Fruit fly (Drosophila melanogaster) whole organism, embryonic: ENCODE data around the gene CG11085.
A peak's percentile ranks its signal among the peaks of the same experiment; 100 is the strongest.

Source experiments
- Antp ChIP-seq: fragments of 200-800 bp; sonication (Bioruptor generic); optimal IDR thresholded peaks from 3 replicates; lab custom pipeline; 2016; ENCODE audit warnings: missing biosample characterization, missing genetic modification characterization
- CG10147 ChIP-seq: fragments of 200-800 bp; sonication (Bioruptor generic); optimal IDR thresholded peaks from 2 replicates; lab custom pipeline; 2019; ENCODE audit warnings: missing biosample characterization, mild to moderate bottlenecking, missing genetic modification characterization, moderate library complexity
- CG10274 ChIP-seq: fragments of 200-800 bp; sonication (Bioruptor generic); optimal IDR thresholded peaks from 3 replicates; lab custom pipeline; 2017; ENCODE audit warnings: missing biosample characterization, mild to moderate bottlenecking, missing genetic modification characterization
- CG10543 ChIP-seq: fragments of 200-800 bp; sonication (Bioruptor generic); optimal IDR thresholded peaks from 3 replicates; lab custom pipeline; 2017; ENCODE audit warnings: missing biosample characterization, mild to moderate bottlenecking, missing genetic modification characterization, moderate library complexity
- CG11398 ChIP-seq: fragments of 200-800 bp; sonication (Bioruptor generic); optimal IDR thresholded peaks from 2 replicates; lab custom pipeline; 2016; ENCODE audit warnings: missing biosample characterization, missing genetic modification characterization
- CG12659 ChIP-seq: fragments of 200-800 bp; sonication (Bioruptor generic); optimal IDR thresholded peaks from 3 replicates; lab custom pipeline; 2017; ENCODE audit warnings: mild to moderate bottlenecking, missing biosample characterization, missing genetic modification reagents, missing genetic modification characterization
- CG14014 ChIP-seq: fragments of 200-800 bp; sonication (Bioruptor generic); IDR thresholded peaks from 2 replicates; pipeline ENCODE4 v1.3.6; 2022; ENCODE audit warnings: missing biosample characterization, missing genetic modification characterization
- CG14441 ChIP-seq: fragments of 200-800 bp; sonication (Bioruptor generic); IDR thresholded peaks from 2 replicates; pipeline ENCODE4 v1.3.6; 2022; ENCODE audit warnings: missing biosample characterization, missing genetic modification characterization
- CG1602 ChIP-seq: fragments of 200-800 bp; sonication (Bioruptor generic); optimal IDR thresholded peaks from 3 replicates; lab custom pipeline; 2016; ENCODE audit warnings: missing biosample characterization, missing genetic modification characterization
- CG1603 ChIP-seq: fragments of 200-800 bp; sonication (Bioruptor generic); optimal IDR thresholded peaks from 2 replicates; lab custom pipeline; 2019; ENCODE audit warnings: missing biosample characterization, mild to moderate bottlenecking, missing genetic modification characterization, moderate library complexity
- CG17186 ChIP-seq: fragments of 200-800 bp; sonication (Bioruptor generic); optimal IDR thresholded peaks from 3 replicates; lab custom pipeline; 2017; ENCODE audit warnings: missing biosample characterization, missing genetic modification reagents, missing genetic modification characterization
- CG17361 ChIP-seq: fragments of 200-800 bp; sonication (Bioruptor generic); IDR thresholded peaks from 3 replicates; pipeline ENCODE4 v1.3.6; 2022; ENCODE audit warnings: missing biosample characterization, missing genetic modification characterization
- CG17612 ChIP-seq: fragments of 200-800 bp; sonication (Bioruptor generic); IDR thresholded peaks from 2 replicates; pipeline ENCODE4 v1.3.6; 2022; ENCODE audit warnings: missing biosample characterization, missing genetic modification characterization
- CG18262 ChIP-seq: fragments of 200-800 bp; optimal IDR thresholded peaks from 3 replicates; lab custom pipeline; 2019; ENCODE audit warnings: missing biosample characterization, mild to moderate bottlenecking, missing genetic modification characterization, moderate library complexity
- CG18476 ChIP-seq: fragments of 200-800 bp; sonication (Bioruptor generic); optimal IDR thresholded peaks from 2 replicates; lab custom pipeline; 2016; ENCODE audit warnings: missing biosample characterization, mild to moderate bottlenecking, missing genetic modification characterization
- CG18764 ChIP-seq: fragments of 200-800 bp; sonication (Bioruptor generic); optimal IDR thresholded peaks from 3 replicates; lab custom pipeline; 2016; ENCODE audit warnings: missing biosample characterization, missing genetic modification characterization
- CG2875 ChIP-seq: fragments of 200-800 bp; sonication (Bioruptor generic); optimal IDR thresholded peaks from 2 replicates; lab custom pipeline; 2017; ENCODE audit warnings: missing biosample characterization, mild to moderate bottlenecking, missing genetic modification characterization, missing genetic modification reagents
- CG31224 ChIP-seq: fragments of 200-800 bp; sonication (Bioruptor generic); IDR thresholded peaks from 2 replicates; pipeline ENCODE4 v1.3.6; 2022; ENCODE audit warnings: missing biosample characterization, missing genetic modification characterization
- CG3163 ChIP-seq: fragments of 200-800 bp; sonication (Bioruptor generic); optimal IDR thresholded peaks from 3 replicates; lab custom pipeline; 2016; ENCODE audit warnings: missing biosample characterization, missing genetic modification characterization
- CG3847 ChIP-seq: fragments of 200-800 bp; sonication (Bioruptor generic); IDR thresholded peaks from 2 replicates; pipeline ENCODE4 v1.3.6; 2022; ENCODE audit warnings: missing biosample characterization, missing genetic modification characterization
- CG4820 ChIP-seq: fragments of 200-800 bp; sonication (Bioruptor generic); optimal IDR thresholded peaks from 3 replicates; lab custom pipeline; 2016; ENCODE audit warnings: missing biosample characterization, missing genetic modification characterization
- CG5180 ChIP-seq: fragments of 200-800 bp; sonication (Bioruptor generic); optimal IDR thresholded peaks from 3 replicates; lab custom pipeline; 2017; ENCODE audit warnings: missing biosample characterization, missing genetic modification characterization, mild to moderate bottlenecking, moderate library complexity, missing genetic modification reagents
- CG6175 ChIP-seq: fragments of 200-800 bp; sonication (Bioruptor generic); IDR thresholded peaks from 3 replicates; pipeline ENCODE4 v1.3.6; 2022; ENCODE audit warnings: missing biosample characterization, missing genetic modification characterization
- CG6791 ChIP-seq: fragments of 200-800 bp; sonication (Bioruptor generic); IDR thresholded peaks from 3 replicates; pipeline ENCODE4 v1.3.6; 2022; ENCODE audit warnings: missing biosample characterization, missing genetic modification characterization; ENCODE audit not compliant: partially characterized antibody
- CrebB ChIP-seq: fragments of 200-800 bp; sonication (Bioruptor generic); optimal IDR thresholded peaks from 3 replicates; lab custom pipeline; 2018; ENCODE audit warnings: missing biosample characterization, mild to moderate bottlenecking, missing genetic modification characterization
- Dip3 ChIP-seq: fragments of 200-800 bp; sonication (Bioruptor generic); optimal IDR thresholded peaks from 3 replicates; lab custom pipeline; 2016; ENCODE audit warnings: missing biosample characterization, missing genetic modification characterization
- Dll ChIP-seq: fragments of 200-800 bp; sonication (Bioruptor generic); IDR thresholded peaks from 4 replicates; pipeline ENCODE4 v1.3.6; 2022; ENCODE audit warnings: missing biosample characterization, missing genetic modification characterization; ENCODE audit not compliant: partially characterized antibody
- E2f2 ChIP-seq: fragments of 200-800 bp; sonication (Bioruptor generic); IDR thresholded peaks from 2 replicates; pipeline ENCODE4 v1.3.6; 2022; ENCODE audit warnings: missing biosample characterization, missing genetic modification characterization
- Hand ChIP-seq: fragments of 200-800 bp; sonication (Bioruptor generic); optimal IDR thresholded peaks from 2 replicates; lab custom pipeline; 2017; ENCODE audit warnings: mild to moderate bottlenecking, missing biosample characterization, missing genetic modification reagents, missing genetic modification characterization
- Hr51 ChIP-seq, 2 experiments: fragments of 200-800 bp; sonication (Bioruptor generic); optimal IDR thresholded peaks; 2 replicates in 1 of 2; 3 replicates in 1 of 2; lab custom pipeline; 2016 to 2018; ENCODE audit warnings: missing biosample characterization in 2 of 2, missing genetic modification characterization in 2 of 2, mild to moderate bottlenecking in 1 of 2, moderate library complexity in 1 of 2
- Hr78 ChIP-seq, 2 experiments: fragments of 200-800 bp in 1 of 2; fragments of >200 bp in 1 of 2; sonication (Bioruptor generic) in 1 of 2; optimal IDR thresholded peaks; 2 replicates each; lab custom pipeline; 2017 to 2019; ENCODE audit warnings: missing biosample characterization in 2 of 2, missing genetic modification characterization in 2 of 2, mild to moderate bottlenecking in 1 of 2, moderate library complexity in 1 of 2
- Mrtf ChIP-seq: fragments of 200-800 bp; sonication (Bioruptor generic); IDR thresholded peaks from 3 replicates; pipeline ENCODE4 v1.3.6; 2022; ENCODE audit warnings: missing biosample characterization, missing genetic modification characterization
- Neu2 ChIP-seq: fragments of 200-800 bp; sonication (Bioruptor generic); optimal IDR thresholded peaks from 3 replicates; lab custom pipeline; 2016; ENCODE audit warnings: missing biosample characterization, missing genetic modification characterization, borderline replicate concordance
- Nf-YA ChIP-seq: fragments of 200-800 bp; sonication (Bioruptor generic); IDR thresholded peaks from 2 replicates; pipeline ENCODE4 v1.3.6; 2022; ENCODE audit warnings: missing biosample characterization, missing genetic modification characterization
- Nf-YC ChIP-seq: fragments of 200-800 bp; optimal IDR thresholded peaks from 3 replicates; lab custom pipeline; 2019; ENCODE audit warnings: missing biosample characterization, mild to moderate bottlenecking, missing genetic modification characterization, moderate library complexity
- Sox100B ChIP-seq: fragments of 200-800 bp; sonication (Bioruptor generic); optimal IDR thresholded peaks from 3 replicates; lab custom pipeline; 2018; ENCODE audit warnings: missing biosample characterization, mild to moderate bottlenecking, missing genetic modification characterization
- amos ChIP-seq: fragments of 200-800 bp; sonication (Bioruptor generic); IDR thresholded peaks from 2 replicates; pipeline ENCODE4 v1.3.6; 2022; ENCODE audit warnings: missing biosample characterization, missing genetic modification characterization; ENCODE audit not compliant: partially characterized antibody
- cad ChIP-seq: fragments of >200 bp; optimal IDR thresholded peaks from 2 replicates; lab custom pipeline; 2017; ENCODE audit warnings: missing biosample characterization, missing genetic modification characterization
- crc ChIP-seq: fragments of 200-800 bp; sonication (Bioruptor generic); optimal IDR thresholded peaks from 2 replicates; lab custom pipeline; 2016; ENCODE audit warnings: missing biosample characterization, missing genetic modification characterization
- dpn ChIP-seq, 2 experiments: fragments of 200-800 bp; sonication (Bioruptor generic); optimal IDR thresholded peaks; 3 replicates each; lab custom pipeline; 2016; ENCODE audit warnings: missing biosample characterization in 2 of 2, missing genetic modification characterization in 2 of 2
- dysf ChIP-seq: fragments of 200-800 bp; sonication (Bioruptor generic); IDR thresholded peaks from 3 replicates; pipeline ENCODE4 v1.3.6; 2022; ENCODE audit warnings: missing biosample characterization, missing genetic modification characterization
- ems ChIP-seq: fragments of 200-800 bp; sonication (Bioruptor generic); optimal IDR thresholded peaks from 3 replicates; lab custom pipeline; 2016; ENCODE audit warnings: missing biosample characterization, missing genetic modification characterization
- eyg ChIP-seq: fragments of 200-800 bp; sonication (Bioruptor generic); optimal IDR thresholded peaks from 3 replicates; lab custom pipeline; 2016; ENCODE audit warnings: missing biosample characterization, missing genetic modification characterization
- ken ChIP-seq: fragments of 200-800 bp; sonication (Bioruptor generic); IDR thresholded peaks from 3 replicates; pipeline ENCODE4 v1.3.6; 2022; ENCODE audit warnings: missing biosample characterization, missing genetic modification characterization
- nerfin-1 ChIP-seq: fragments of 200-800 bp; sonication (Bioruptor generic); optimal IDR thresholded peaks from 3 replicates; lab custom pipeline; 2019; ENCODE audit warnings: missing biosample characterization, mild to moderate bottlenecking, missing genetic modification characterization, moderate library complexity
- pros ChIP-seq: fragments of 200-800 bp; sonication (Bioruptor generic); optimal IDR thresholded peaks from 3 replicates; lab custom pipeline; 2019; ENCODE audit warnings: missing biosample characterization, mild to moderate bottlenecking, missing genetic modification characterization, moderate library complexity
- seq ChIP-seq: fragments of 200-800 bp; sonication (Bioruptor generic); IDR thresholded peaks from 2 replicates; pipeline ENCODE4 v1.3.6; 2022; ENCODE audit warnings: missing biosample characterization, missing genetic modification characterization
- toy ChIP-seq: fragments of 200-800 bp; sonication (Bioruptor generic); IDR thresholded peaks from 2 replicates; pipeline ENCODE4 v1.3.6; 2022; ENCODE audit warnings: missing biosample characterization, missing genetic modification characterization

Gene CG11085

dm6 chrX:12669659-12670488 lies 53.8 kb downstream of the CG11085 start (continued):
- TF ChIP-seq CG17361 (GFP tag; lab: Robert Waterston, UW) (peak; percentile 67; the same call in 2 of the 3 replicates), CG14441 (peak; percentile 78), Nf-YC (tag; lab: Kevin White, UChicago) (peak; percentile 52), dysf (GFP tag; lab: Robert Waterston, UW) (peak; percentile 83), nerfin-1 (peak; percentile 52), CG3847 (GFP tag; lab: Robert Waterston, UW) (peak; percentile 74), CG18262 (peak; percentile 51), CG6175 (GFP tag; lab: Robert Waterston, UW) (no peak; the same call in 2 of the 3 replicates), CG5180 (GFP tag; lab: Kevin White, UChicago) (peak; percentile 28), Nf-YA (GFP tag; lab: Robert Waterston, UW) (0 out of 2 replicates have a peak, but pooled peaks have one; percentile 32), CG1602 (GFP tag; lab: Kevin White, UChicago) (peak; percentile 42), CG10147 (GFP tag; lab: Kevin White, UChicago) (peak; percentile 57), Dll (no peak), Hand (peak; percentile 58), Sox100B (GFP tag; lab: Kevin White, UChicago) (peak; percentile 40), CG6791 (GFP tag; lab: Robert Waterston, UW) (no peak), CG14014 (peak; percentile 80), amos (GFP tag; lab: Robert Waterston, UW) (no peak), CG4820 (GFP tag; lab: Kevin White, UChicago) (peak; percentile 40), CG2875 (no peak), Hr78 (GFP tag; optimal IDR thresholded peaks at IDR 0.05; lab: Kevin White, UChicago) (peak in 1 of 2 experiments; percentile 22), cad (GFP tag; lab: Kevin White, UChicago) (no peak), dpn (GFP tag; optimal IDR thresholded peaks at IDR 0.05; lab: Kevin White, UChicago) (peak; percentile 67 to 71), pros (GFP tag; lab: Kevin White, UChicago) (no peak), CG10274 (GFP tag; lab: Kevin White, UChicago) (no peak), CG31224 (0 out of 2 replicates have a peak, but pooled peaks have one; percentile 39), crc (GFP tag; lab: Kevin White, UChicago) (peak; percentile 11), Neu2 (GFP tag; lab: Kevin White, UChicago) (no peak), CG10543 (GFP tag; lab: Kevin White, UChicago) (peak; percentile 65), ems (GFP tag; lab: Kevin White, UChicago) (peak; percentile 45), CG18764 (GFP tag; lab: Kevin White, UChicago) (peak; percentile 22), Antp (GFP tag; lab: Kevin White, UChicago) (peak; percentile 65), CG18476 (GFP tag; lab: Kevin White, UChicago) (peak; percentile 30), ken (peak; percentile 67; the same call in 2 of the 3 replicates), CG1603 (tag; lab: Kevin White, UChicago) (peak; percentile 73), seq (GFP tag; lab: Robert Waterston, UW) (peak; percentile 17; the same call in 1 of the 2 replicates), CrebB (peak; percentile 64), CG11398 (GFP tag; lab: Kevin White, UChicago) (peak; percentile 53), eyg (peak; percentile 48), CG17186 (no peak), CG17612 (peak; percentile 52; the same call in 1 of the 2 replicates), CG3163 (GFP tag; lab: Kevin White, UChicago) (peak; percentile 28), E2f2 (GFP tag; lab: Robert Waterston, UW) (peak; percentile 31; the same call in 1 of the 2 replicates), Hr51 (GFP tag; optimal IDR thresholded peaks at IDR 0.05; lab: Kevin White, UChicago) (peak; percentile 53 to 74), Mrtf (peak; percentile 63; the same call in 2 of the 3 replicates), Dip3 (peak; percentile 70), toy (no peak), CG12659 (GFP tag; lab: Kevin White, UChicago) (peak; percentile 65)
